Fruit fly (Drosophila melanogaster) whole organism, prepupa: ENCODE measurements around the gene CG3631.

ENCODE experiments used
- Blimp-1 ChIP-seq: fragments of 200-800 bp; sonication (Bioruptor generic); optimal IDR thresholded peaks from 3 replicates; lab custom pipeline; 2017; ENCODE audit warnings: missing biosample characterization, missing genetic modification characterization, mild to moderate bottlenecking, moderate library complexity, missing genetic modification reagents
- CG10631 ChIP-seq: fragments of 200-800 bp; sonication (Bioruptor generic); optimal IDR thresholded peaks from 2 replicates; lab custom pipeline; 2016; ENCODE audit warnings: missing biosample characterization, missing genetic modification characterization
- CG11294 ChIP-seq: fragments of 200-800 bp; sonication (Bioruptor generic); IDR thresholded peaks from 2 replicates; pipeline ENCODE4 v1.3.6; 2022; ENCODE audit warnings: missing biosample characterization, missing genetic modification characterization
- CG11902 ChIP-seq: fragments of 200-800 bp; sonication (Bioruptor generic); optimal IDR thresholded peaks from 3 replicates; lab custom pipeline; 2016; ENCODE audit warnings: missing biosample characterization, missing genetic modification characterization
- CG15336 ChIP-seq: fragments of 200-800 bp; sonication (Bioruptor generic); IDR thresholded peaks from 2 replicates; pipeline ENCODE4 v1.3.6; 2022; ENCODE audit warnings: missing biosample characterization, missing genetic modification characterization
- CG1621 ChIP-seq: fragments of 200-800 bp; sonication (Bioruptor generic); optimal IDR thresholded peaks from 3 replicates; lab custom pipeline; 2018; ENCODE audit warnings: missing biosample characterization, mild to moderate bottlenecking, missing genetic modification characterization
- CG16779 ChIP-seq: fragments of 200-800 bp; sonication (Bioruptor generic); optimal IDR thresholded peaks from 3 replicates; lab custom pipeline; 2017; ENCODE audit warnings: missing biosample characterization, mild to moderate bottlenecking, missing genetic modification characterization
- CG3032 ChIP-seq: fragments of 200-800 bp; optimal IDR thresholded peaks from 2 replicates; lab custom pipeline; 2019; ENCODE audit warnings: missing biosample characterization, mild to moderate bottlenecking, missing genetic modification characterization, moderate library complexity
- CG3919 ChIP-seq: fragments of 200-800 bp; sonication (Bioruptor generic); optimal IDR thresholded peaks from 3 replicates; lab custom pipeline; 2016; ENCODE audit warnings: missing biosample characterization, missing genetic modification characterization
- CG4318 ChIP-seq: fragments of 200-800 bp; sonication (Bioruptor generic); optimal IDR thresholded peaks from 3 replicates; lab custom pipeline; 2017; ENCODE audit warnings: missing biosample characterization, mild to moderate bottlenecking, missing genetic modification characterization
- CG6163 ChIP-seq: fragments of 200-800 bp; sonication (Bioruptor generic); IDR thresholded peaks from 3 replicates; pipeline ENCODE4 v1.3.6; 2022; ENCODE audit warnings: missing biosample characterization, missing genetic modification characterization
- CG6276 ChIP-seq: fragments of 200-800 bp; sonication (Bioruptor generic); optimal IDR thresholded peaks from 2 replicates; lab custom pipeline; 2017; ENCODE audit warnings: missing biosample characterization, mild to moderate bottlenecking, missing genetic modification characterization
- CG6792 ChIP-seq: fragments of 200-800 bp; sonication (Bioruptor generic); optimal IDR thresholded peaks from 3 replicates; lab custom pipeline; 2016; ENCODE audit warnings: missing biosample characterization, missing genetic modification characterization
- CG6808 ChIP-seq: fragments of 200-800 bp; sonication (Bioruptor generic); optimal IDR thresholded peaks from 3 replicates; lab custom pipeline; 2017; ENCODE audit warnings: missing biosample characterization, missing genetic modification characterization, mild to moderate bottlenecking, moderate library complexity, missing genetic modification reagents
- CG6854 ChIP-seq: fragments of 200-800 bp; sonication (Bioruptor generic); optimal IDR thresholded peaks from 2 replicates; lab custom pipeline; 2017; ENCODE audit warnings: missing biosample characterization, mild to moderate bottlenecking, missing genetic modification characterization
- CG7368 ChIP-seq: fragments of 200-800 bp; sonication (Bioruptor generic); optimal IDR thresholded peaks from 3 replicates; lab custom pipeline; 2016; ENCODE audit warnings: missing biosample characterization, missing genetic modification characterization
- CG8119 ChIP-seq: fragments of 200-800 bp; sonication (Bioruptor generic); IDR thresholded peaks from 3 replicates; pipeline ENCODE4 v1.3.6; 2022; ENCODE audit warnings: missing biosample characterization, missing genetic modification characterization
- CG8319 ChIP-seq: fragments of 200-800 bp; sonication (Bioruptor generic); optimal IDR thresholded peaks from 3 replicates; lab custom pipeline; 2016; ENCODE audit warnings: missing biosample characterization, missing genetic modification characterization
- CG8632 ChIP-seq: fragments of 200-800 bp; sonication (Bioruptor generic); optimal IDR thresholded peaks from 3 replicates; lab custom pipeline; 2016; ENCODE audit warnings: missing biosample characterization, missing genetic modification characterization
- CG9139 ChIP-seq: fragments of 200-800 bp; sonication (Bioruptor generic); optimal IDR thresholded peaks from 3 replicates; lab custom pipeline; 2017; ENCODE audit warnings: missing biosample characterization, mild to moderate bottlenecking, missing genetic modification characterization
- Eip78C ChIP-seq: fragments of 200-800 bp; sonication (Bioruptor generic); peaks from one replicate; lab custom pipeline; 2016; ENCODE audit warnings: missing biosample characterization, missing genetic modification characterization
- Eip93F ChIP-seq: fragments of 200-800 bp; sonication (Bioruptor generic); optimal IDR thresholded peaks from 2 replicates; lab custom pipeline; 2016; ENCODE audit warnings: missing biosample characterization, mild to moderate bottlenecking, missing genetic modification characterization
- Ets96B ChIP-seq: fragments of 200-800 bp; optimal IDR thresholded peaks from 2 replicates; lab custom pipeline; 2019; ENCODE audit warnings: missing biosample characterization, mild to moderate bottlenecking, missing genetic modification characterization, moderate library complexity
- Gug ChIP-seq: fragments of 200-800 bp; sonication (Bioruptor generic); IDR thresholded peaks from 2 replicates; pipeline ENCODE4 v1.3.6; 2022; ENCODE audit warnings: missing biosample characterization, missing genetic modification characterization
- Hr38 ChIP-seq: sonication (Bioruptor generic); optimal IDR thresholded peaks from 2 replicates; lab custom pipeline; 2016; ENCODE audit warnings: missing biosample characterization, missing genetic modification characterization
- Hr39 ChIP-seq: fragments of 200-800 bp; sonication (Bioruptor generic); optimal IDR thresholded peaks from 2 replicates; lab custom pipeline; 2016; ENCODE audit warnings: missing biosample characterization, missing genetic modification characterization
- Lpt ChIP-seq: fragments of 200-800 bp; sonication (Bioruptor generic); optimal IDR thresholded peaks from 3 replicates; lab custom pipeline; 2016; ENCODE audit warnings: missing biosample characterization, missing genetic modification characterization
- Met ChIP-seq: fragments of 200-800 bp; sonication (Bioruptor generic); optimal IDR thresholded peaks from 3 replicates; lab custom pipeline; 2016; ENCODE audit warnings: missing biosample characterization, missing genetic modification characterization
- OdsH ChIP-seq: fragments of 200-800 bp; sonication (Bioruptor generic); optimal IDR thresholded peaks from 3 replicates; lab custom pipeline; 2016; ENCODE audit warnings: missing biosample characterization, missing genetic modification characterization
- Smox ChIP-seq: fragments of 200-800 bp; sonication (Bioruptor generic); optimal IDR thresholded peaks from 3 replicates; lab custom pipeline; 2016; ENCODE audit warnings: missing biosample characterization, missing genetic modification characterization
- Sox14 ChIP-seq: fragments of 200-800 bp; sonication (Bioruptor generic); optimal IDR thresholded peaks from 3 replicates; lab custom pipeline; 2016; ENCODE audit warnings: missing biosample characterization, missing genetic modification characterization
- achi ChIP-seq: fragments of 200-800 bp; sonication (Bioruptor generic); optimal IDR thresholded peaks from 3 replicates; lab custom pipeline; 2016; ENCODE audit warnings: missing biosample characterization, missing genetic modification characterization
- cyc ChIP-seq: fragments of 200-800 bp; sonication (Bioruptor generic); optimal IDR thresholded peaks from 3 replicates; lab custom pipeline; 2016; ENCODE audit warnings: missing biosample characterization, missing genetic modification characterization
- dac ChIP-seq: fragments of 200-800 bp; sonication (Bioruptor generic); optimal IDR thresholded peaks from 2 replicates; lab custom pipeline; 2017; ENCODE audit warnings: missing biosample characterization, mild to moderate bottlenecking, missing genetic modification characterization
- esn ChIP-seq: fragments of 200-800 bp; sonication (Bioruptor generic); optimal IDR thresholded peaks from 2 replicates; lab custom pipeline; 2016; ENCODE audit warnings: missing biosample characterization, mild to moderate bottlenecking, missing genetic modification characterization, moderate library complexity
- fd59A ChIP-seq: fragments of 200-800 bp; sonication (Bioruptor generic); optimal IDR thresholded peaks from 2 replicates; lab custom pipeline; 2017; ENCODE audit warnings: missing biosample characterization, mild to moderate bottlenecking, missing genetic modification characterization, missing genetic modification reagents
- fd85E ChIP-seq: fragments of 200-800 bp; sonication (Bioruptor generic); optimal IDR thresholded peaks from 3 replicates; lab custom pipeline; 2016; ENCODE audit warnings: missing biosample characterization, missing genetic modification characterization
- fkh ChIP-seq: fragments of 200-800 bp; sonication (Bioruptor generic); optimal IDR thresholded peaks from 3 replicates; lab custom pipeline; 2017; ENCODE audit warnings: missing biosample characterization, mild to moderate bottlenecking, missing genetic modification characterization, moderate library complexity
- lz ChIP-seq: fragments of 200-800 bp; sonication (Bioruptor generic); optimal IDR thresholded peaks from 3 replicates; lab custom pipeline; 2016; ENCODE audit warnings: missing biosample characterization, missing genetic modification characterization
- net ChIP-seq: fragments of 200-800 bp; sonication (Bioruptor generic); optimal IDR thresholded peaks from 3 replicates; lab custom pipeline; 2016; ENCODE audit warnings: missing biosample characterization, missing genetic modification characterization
- pdm3 ChIP-seq: fragments of 200-800 bp; sonication (Bioruptor generic); optimal IDR thresholded peaks from 3 replicates; lab custom pipeline; 2016; ENCODE audit warnings: missing biosample characterization, missing genetic modification characterization
- salr ChIP-seq, 2 experiments: fragments of 200-800 bp; sonication (Bioruptor generic); optimal IDR thresholded peaks; 3 replicates each; lab custom pipeline; 2016 to 2018; ENCODE audit warnings: missing biosample characterization in 2 of 2, missing genetic modification characterization in 2 of 2, mild to moderate bottlenecking in 1 of 2
- spab ChIP-seq: fragments of 200-800 bp; sonication (Bioruptor generic); optimal IDR thresholded peaks from 2 replicates; lab custom pipeline; 2017; ENCODE audit warnings: missing biosample characterization, mild to moderate bottlenecking, missing genetic modification characterization, missing genetic modification reagents
- ss ChIP-seq, 2 experiments: fragments of 200-800 bp; sonication (Bioruptor generic); optimal IDR thresholded peaks; 2 replicates in 1 of 2; 3 replicates in 1 of 2; lab custom pipeline; 2017 to 2018; ENCODE audit warnings: mild to moderate bottlenecking in 2 of 2, missing biosample characterization in 2 of 2, missing genetic modification characterization in 2 of 2, moderate library complexity in 1 of 2
- svp ChIP-seq: fragments of 200-800 bp; sonication (Bioruptor generic); peaks from one replicate; lab custom pipeline; 2016; ENCODE audit warnings: missing biosample characterization, missing genetic modification characterization
- topi ChIP-seq: fragments of 200-800 bp; sonication (Bioruptor generic); optimal IDR thresholded peaks from 3 replicates; lab custom pipeline; 2016; ENCODE audit warnings: missing biosample characterization, missing genetic modification characterization
- vri ChIP-seq: fragments of 200-800 bp; sonication (Bioruptor generic); optimal IDR thresholded peaks from 3 replicates; lab custom pipeline; 2016; ENCODE audit warnings: missing biosample characterization, mild to moderate bottlenecking, missing genetic modification characterization

The CG3631 gene

DNA sequence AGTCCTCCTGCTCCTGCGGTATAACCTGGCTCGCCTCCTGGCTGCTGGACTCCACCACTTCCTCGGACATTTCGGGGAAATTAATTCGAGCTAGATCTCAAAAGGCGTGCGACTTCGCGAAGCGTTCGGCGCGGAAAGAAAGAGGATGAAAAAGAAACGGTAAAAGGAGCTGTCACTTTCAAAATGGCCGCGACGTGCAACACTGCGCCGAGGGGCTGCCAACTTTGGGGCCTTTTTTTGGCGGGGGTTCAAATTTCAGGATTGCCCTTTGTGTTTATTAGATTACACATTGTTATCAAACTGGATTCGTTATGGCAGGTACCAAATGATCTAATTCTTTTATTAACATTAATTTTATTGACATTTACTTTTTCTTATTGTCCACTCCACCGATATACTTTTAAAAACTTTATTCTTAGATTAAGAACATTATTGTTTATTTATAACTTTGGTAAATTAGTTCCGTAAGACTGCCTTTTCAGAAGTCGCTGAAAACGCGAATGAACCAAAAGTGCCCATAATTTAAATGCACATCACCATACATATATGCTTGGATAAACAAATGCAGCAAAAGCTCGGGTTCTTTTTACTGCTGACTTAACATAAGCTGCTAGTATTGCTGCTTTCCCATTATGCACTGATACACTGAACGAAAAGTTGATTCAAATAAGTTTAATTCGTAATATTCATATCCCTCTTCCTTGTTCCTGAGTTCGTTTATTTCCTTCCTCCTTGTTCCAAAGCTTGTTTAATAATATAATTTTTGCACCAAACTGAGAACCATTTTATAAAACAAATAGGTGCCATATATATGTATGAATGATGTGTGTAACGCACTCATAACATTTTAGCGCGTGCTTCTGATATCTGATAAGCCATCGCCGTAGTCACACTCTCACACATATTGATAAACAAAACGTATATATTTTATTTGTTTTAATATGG, 22.4 kb downstream of the CG3631 start, which contains the start of gene RpS5b (continued):
- no peak for TF ChIP-seq CG7368 (GFP tag; lab: Kevin White, UChicago)
- peak; percentile 34 for TF ChIP-seq svp (GFP tag; lab: Kevin White, UChicago)
- TF ChIP-seq achi (GFP tag; lab: Kevin White, UChicago) = peak; percentile 98
- no peak for TF ChIP-seq CG11902 (GFP tag; lab: Kevin White, UChicago)
- TF ChIP-seq CG16779 (tag; lab: Kevin White, UChicago) = no peak
- TF ChIP-seq Hr38 (GFP tag; lab: Kevin White, UChicago) = no peak

DNA sequence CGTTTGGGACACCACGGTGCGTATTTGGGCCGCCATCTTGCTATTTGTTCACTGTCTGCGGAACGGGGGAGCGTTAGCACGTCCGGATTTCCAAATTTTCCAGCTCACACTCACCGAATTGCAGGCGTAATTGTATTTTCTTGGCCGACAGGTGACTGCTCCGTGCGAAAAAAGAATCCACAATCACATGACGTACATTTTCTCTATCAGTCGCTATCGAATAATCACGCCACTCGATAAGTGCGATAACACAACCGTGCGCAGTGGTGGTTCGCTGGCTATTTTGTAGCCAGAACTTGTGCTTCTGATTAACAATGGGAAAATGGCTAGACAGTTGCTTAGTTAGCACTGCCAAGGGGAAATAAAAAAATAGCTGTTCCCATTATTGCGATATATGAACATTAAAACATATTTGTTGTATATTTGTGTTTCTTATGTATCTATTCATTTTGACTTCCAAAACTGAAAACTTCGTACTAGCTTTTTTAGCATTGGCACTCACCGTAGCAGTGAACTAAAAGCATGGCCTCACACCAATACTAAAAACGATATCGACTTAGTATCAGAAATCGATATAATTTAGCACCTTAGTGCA, 24.7 kb downstream of the CG3631 start, which contains the start of gene VhaPPA1-1:
VhaPPA1-1 (minus strand) TSS at position 225 of the 595 bp plus-strand sequence.
- peak; percentile 18 for TF ChIP-seq lz (GFP tag; lab: Kevin White, UChicago)
- TF ChIP-seq achi (GFP tag; lab: Kevin White, UChicago) = no peak
- TF ChIP-seq CG6792 (GFP tag; lab: Kevin White, UChicago) = no peak
- no peak for TF ChIP-seq dac (GFP tag; lab: Kevin White, UChicago)
- TF ChIP-seq Lpt (GFP tag; lab: Kevin White, UChicago) = no peak
- TF ChIP-seq ss (GFP tag; optimal IDR thresholded peaks at IDR 0.05; lab: Kevin White, UChicago) = no peak
- no peak for TF ChIP-seq pdm3 (GFP tag; lab: Kevin White, UChicago)
- TF ChIP-seq fkh (GFP tag; lab: Kevin White, UChicago) = no peak
- TF ChIP-seq fd59A (GFP tag; lab: Kevin White, UChicago) = no peak
- no peak for TF ChIP-seq CG11902 (GFP tag; lab: Kevin White, UChicago)
- TF ChIP-seq CG9139 (GFP tag; lab: Kevin White, UChicago) = no peak
- no peak for TF ChIP-seq CG8319
- TF ChIP-seq CG10631 (GFP tag; lab: Kevin White, UChicago) = no peak
- no peak for TF ChIP-seq Hr39 (GFP tag; lab: Kevin White, UChicago)
- no peak for TF ChIP-seq vri
- no peak for TF ChIP-seq CG6276
- no peak for TF ChIP-seq net
- 0 out of 2 replicates have a peak, but pooled peaks have one; percentile 40 for TF ChIP-seq CG15336 (GFP tag; lab: Robert Waterston, UW)
- TF ChIP-seq Blimp-1 (GFP tag; lab: Kevin White, UChicago) = no peak
- TF ChIP-seq CG11294 = no peak
- TF ChIP-seq Gug = no peak
- TF ChIP-seq svp (GFP tag; lab: Kevin White, UChicago) = peak; percentile 68
- no peak for TF ChIP-seq CG8632 (GFP tag; lab: Kevin White, UChicago)
- no peak for TF ChIP-seq Smox
- TF ChIP-seq Ets96B (tag; lab: Kevin White, UChicago) = no peak
- no peak for TF ChIP-seq CG16779 (tag; lab: Kevin White, UChicago)
- no peak for TF ChIP-seq fd85E (GFP tag; lab: Kevin White, UChicago)
- no peak for TF ChIP-seq OdsH (GFP tag; lab: Kevin White, UChicago)
- TF ChIP-seq CG3919 (GFP tag; lab: Kevin White, UChicago) = no peak
- no peak for TF ChIP-seq CG6854 (GFP tag; lab: Kevin White, UChicago)
- TF ChIP-seq Met (GFP tag; lab: Kevin White, UChicago) = no peak
- TF ChIP-seq CG3032 = no peak
- no peak for TF ChIP-seq CG6808 (GFP tag; lab: Kevin White, UChicago)
- TF ChIP-seq topi (GFP tag; lab: Kevin White, UChicago) = peak; percentile 19
- TF ChIP-seq CG8119 = no peak
- no peak for TF ChIP-seq CG4318
- peak; percentile 59 for TF ChIP-seq Sox14
- TF ChIP-seq CG1621 (tag; lab: Kevin White, UChicago) = no peak
- no peak for TF ChIP-seq spab (GFP tag; lab: Kevin White, UChicago)
- TF ChIP-seq salr (GFP tag; optimal IDR thresholded peaks at IDR 0.05; lab: Kevin White, UChicago) = no peak
- TF ChIP-seq CG6163 (GFP tag; lab: Robert Waterston, UW) = no peak
- no peak for TF ChIP-seq cyc (GFP tag; lab: Kevin White, UChicago)
- peak; percentile 8 for TF ChIP-seq esn
- TF ChIP-seq Eip78C (GFP tag; lab: Kevin White, UChicago) = peak; percentile 39
- no peak for TF ChIP-seq Eip93F
